Fruit fly (Drosophila melanogaster) whole organism, prepupa: Measurements from ENCODE around the gene Eo.

ENCODE experiments used
- Blimp-1 ChIP-seq: fragments of 200-800 bp; sonication (Bioruptor generic); optimal IDR thresholded peaks from 3 replicates; lab custom pipeline; 2017; ENCODE audit warnings: missing biosample characterization, missing genetic modification characterization, mild to moderate bottlenecking, moderate library complexity, missing genetic modification reagents
- CG10631 ChIP-seq: fragments of 200-800 bp; sonication (Bioruptor generic); optimal IDR thresholded peaks from 2 replicates; lab custom pipeline; 2016; ENCODE audit warnings: missing biosample characterization, missing genetic modification characterization
- CG10669 ChIP-seq: fragments of 200-800 bp; sonication (Bioruptor generic); optimal IDR thresholded peaks from 3 replicates; lab custom pipeline; 2018; ENCODE audit warnings: missing biosample characterization, mild to moderate bottlenecking, missing genetic modification characterization, moderate library complexity
- CG11294 ChIP-seq: fragments of 200-800 bp; sonication (Bioruptor generic); IDR thresholded peaks from 2 replicates; pipeline ENCODE4 v1.3.6; 2022; ENCODE audit warnings: missing biosample characterization, missing genetic modification characterization
- CG11762 ChIP-seq: fragments of 200-800 bp; sonication (Bioruptor generic); optimal IDR thresholded peaks from 3 replicates; lab custom pipeline; 2016; ENCODE audit warnings: missing biosample characterization, missing genetic modification characterization; ENCODE audit not compliant: insufficient read depth
- CG11902 ChIP-seq: fragments of 200-800 bp; sonication (Bioruptor generic); optimal IDR thresholded peaks from 3 replicates; lab custom pipeline; 2016; ENCODE audit warnings: missing biosample characterization, missing genetic modification characterization
- CG15336 ChIP-seq: fragments of 200-800 bp; sonication (Bioruptor generic); IDR thresholded peaks from 2 replicates; pipeline ENCODE4 v1.3.6; 2022; ENCODE audit warnings: missing biosample characterization, missing genetic modification characterization
- CG1621 ChIP-seq: fragments of 200-800 bp; sonication (Bioruptor generic); optimal IDR thresholded peaks from 3 replicates; lab custom pipeline; 2018; ENCODE audit warnings: missing biosample characterization, mild to moderate bottlenecking, missing genetic modification characterization
- CG3032 ChIP-seq: fragments of 200-800 bp; optimal IDR thresholded peaks from 2 replicates; lab custom pipeline; 2019; ENCODE audit warnings: missing biosample characterization, mild to moderate bottlenecking, missing genetic modification characterization, moderate library complexity
- CG31627 ChIP-seq: fragments of 200-800 bp; sonication (Bioruptor generic); optimal IDR thresholded peaks from 3 replicates; lab custom pipeline; 2016; ENCODE audit warnings: missing biosample characterization, missing genetic modification characterization
- CG32006 ChIP-seq: fragments of 200-800 bp; sonication (Bioruptor generic); optimal IDR thresholded peaks from 3 replicates; lab custom pipeline; 2017; ENCODE audit warnings: missing biosample characterization, mild to moderate bottlenecking, missing genetic modification characterization
- CG3919 ChIP-seq: fragments of 200-800 bp; sonication (Bioruptor generic); optimal IDR thresholded peaks from 3 replicates; lab custom pipeline; 2016; ENCODE audit warnings: missing biosample characterization, missing genetic modification characterization
- CG4318 ChIP-seq: fragments of 200-800 bp; sonication (Bioruptor generic); optimal IDR thresholded peaks from 3 replicates; lab custom pipeline; 2017; ENCODE audit warnings: missing biosample characterization, mild to moderate bottlenecking, missing genetic modification characterization
- CG6163 ChIP-seq: fragments of 200-800 bp; sonication (Bioruptor generic); IDR thresholded peaks from 3 replicates; pipeline ENCODE4 v1.3.6; 2022; ENCODE audit warnings: missing biosample characterization, missing genetic modification characterization
- CG6276 ChIP-seq: fragments of 200-800 bp; sonication (Bioruptor generic); optimal IDR thresholded peaks from 2 replicates; lab custom pipeline; 2017; ENCODE audit warnings: missing biosample characterization, mild to moderate bottlenecking, missing genetic modification characterization
- CG6792 ChIP-seq: fragments of 200-800 bp; sonication (Bioruptor generic); optimal IDR thresholded peaks from 3 replicates; lab custom pipeline; 2016; ENCODE audit warnings: missing biosample characterization, missing genetic modification characterization
- CG6808 ChIP-seq: fragments of 200-800 bp; sonication (Bioruptor generic); optimal IDR thresholded peaks from 3 replicates; lab custom pipeline; 2017; ENCODE audit warnings: missing biosample characterization, missing genetic modification characterization, mild to moderate bottlenecking, moderate library complexity, missing genetic modification reagents
- CG6854 ChIP-seq: fragments of 200-800 bp; sonication (Bioruptor generic); optimal IDR thresholded peaks from 2 replicates; lab custom pipeline; 2017; ENCODE audit warnings: missing biosample characterization, mild to moderate bottlenecking, missing genetic modification characterization
- CG7368 ChIP-seq: fragments of 200-800 bp; sonication (Bioruptor generic); optimal IDR thresholded peaks from 3 replicates; lab custom pipeline; 2016; ENCODE audit warnings: missing biosample characterization, missing genetic modification characterization
- CG8119 ChIP-seq: fragments of 200-800 bp; sonication (Bioruptor generic); IDR thresholded peaks from 3 replicates; pipeline ENCODE4 v1.3.6; 2022; ENCODE audit warnings: missing biosample characterization, missing genetic modification characterization
- CG8319 ChIP-seq: fragments of 200-800 bp; sonication (Bioruptor generic); optimal IDR thresholded peaks from 3 replicates; lab custom pipeline; 2016; ENCODE audit warnings: missing biosample characterization, missing genetic modification characterization
- CG8632 ChIP-seq: fragments of 200-800 bp; sonication (Bioruptor generic); optimal IDR thresholded peaks from 3 replicates; lab custom pipeline; 2016; ENCODE audit warnings: missing biosample characterization, missing genetic modification characterization
- Eip75B ChIP-seq: fragments of 200-800 bp; sonication (Bioruptor generic); optimal IDR thresholded peaks from 3 replicates; lab custom pipeline; 2016; ENCODE audit warnings: missing biosample characterization, missing genetic modification characterization
- Eip78C ChIP-seq: fragments of 200-800 bp; sonication (Bioruptor generic); peaks from one replicate; lab custom pipeline; 2016; ENCODE audit warnings: missing biosample characterization, missing genetic modification characterization
- Eip93F ChIP-seq: fragments of 200-800 bp; sonication (Bioruptor generic); optimal IDR thresholded peaks from 2 replicates; lab custom pipeline; 2016; ENCODE audit warnings: missing biosample characterization, mild to moderate bottlenecking, missing genetic modification characterization
- Ets96B ChIP-seq: fragments of 200-800 bp; optimal IDR thresholded peaks from 2 replicates; lab custom pipeline; 2019; ENCODE audit warnings: missing biosample characterization, mild to moderate bottlenecking, missing genetic modification characterization, moderate library complexity
- Lpt ChIP-seq: fragments of 200-800 bp; sonication (Bioruptor generic); optimal IDR thresholded peaks from 3 replicates; lab custom pipeline; 2016; ENCODE audit warnings: missing biosample characterization, missing genetic modification characterization
- Met ChIP-seq: fragments of 200-800 bp; sonication (Bioruptor generic); optimal IDR thresholded peaks from 3 replicates; lab custom pipeline; 2016; ENCODE audit warnings: missing biosample characterization, missing genetic modification characterization
- OdsH ChIP-seq: fragments of 200-800 bp; sonication (Bioruptor generic); optimal IDR thresholded peaks from 3 replicates; lab custom pipeline; 2016; ENCODE audit warnings: missing biosample characterization, missing genetic modification characterization
- Smox ChIP-seq: fragments of 200-800 bp; sonication (Bioruptor generic); optimal IDR thresholded peaks from 3 replicates; lab custom pipeline; 2016; ENCODE audit warnings: missing biosample characterization, missing genetic modification characterization
- Sox102F ChIP-seq: fragments of 200-800 bp; sonication (Bioruptor generic); optimal IDR thresholded peaks from 2 replicates; lab custom pipeline; 2016; ENCODE audit warnings: missing biosample characterization, mild to moderate bottlenecking, missing genetic modification characterization
- Sox15 ChIP-seq: fragments of 200-800 bp; sonication (Bioruptor generic); optimal IDR thresholded peaks from 3 replicates; lab custom pipeline; 2016; ENCODE audit warnings: missing biosample characterization, missing genetic modification characterization
- achi ChIP-seq: fragments of 200-800 bp; sonication (Bioruptor generic); optimal IDR thresholded peaks from 3 replicates; lab custom pipeline; 2016; ENCODE audit warnings: missing biosample characterization, missing genetic modification characterization
- acj6 ChIP-seq: fragments of 200-800 bp; sonication (Bioruptor generic); optimal IDR thresholded peaks from 3 replicates; lab custom pipeline; 2016; ENCODE audit warnings: missing biosample characterization, missing genetic modification characterization
- dac ChIP-seq: fragments of 200-800 bp; sonication (Bioruptor generic); optimal IDR thresholded peaks from 2 replicates; lab custom pipeline; 2017; ENCODE audit warnings: missing biosample characterization, mild to moderate bottlenecking, missing genetic modification characterization
- dsx ChIP-seq: fragments of 200-800 bp; optimal IDR thresholded peaks from 3 replicates; lab custom pipeline; 2019; ENCODE audit warnings: missing biosample characterization, mild to moderate bottlenecking, missing genetic modification characterization, moderate library complexity; ENCODE audit not compliant: poor library complexity, severe bottlenecking
- eg ChIP-seq: fragments of 200-800 bp; sonication (Bioruptor generic); IDR thresholded peaks from 3 replicates; pipeline ENCODE4 v1.3.6; 2022; ENCODE audit warnings: missing biosample characterization, missing genetic modification characterization
- fd59A ChIP-seq: fragments of 200-800 bp; sonication (Bioruptor generic); optimal IDR thresholded peaks from 2 replicates; lab custom pipeline; 2017; ENCODE audit warnings: missing biosample characterization, mild to moderate bottlenecking, missing genetic modification characterization, missing genetic modification reagents
- fd85E ChIP-seq: fragments of 200-800 bp; sonication (Bioruptor generic); optimal IDR thresholded peaks from 3 replicates; lab custom pipeline; 2016; ENCODE audit warnings: missing biosample characterization, missing genetic modification characterization
- fkh ChIP-seq: fragments of 200-800 bp; sonication (Bioruptor generic); optimal IDR thresholded peaks from 3 replicates; lab custom pipeline; 2017; ENCODE audit warnings: missing biosample characterization, mild to moderate bottlenecking, missing genetic modification characterization, moderate library complexity
- lz ChIP-seq: fragments of 200-800 bp; sonication (Bioruptor generic); optimal IDR thresholded peaks from 3 replicates; lab custom pipeline; 2016; ENCODE audit warnings: missing biosample characterization, missing genetic modification characterization
- net ChIP-seq: fragments of 200-800 bp; sonication (Bioruptor generic); optimal IDR thresholded peaks from 3 replicates; lab custom pipeline; 2016; ENCODE audit warnings: missing biosample characterization, missing genetic modification characterization
- pdm3 ChIP-seq: fragments of 200-800 bp; sonication (Bioruptor generic); optimal IDR thresholded peaks from 3 replicates; lab custom pipeline; 2016; ENCODE audit warnings: missing biosample characterization, missing genetic modification characterization
- salr ChIP-seq, 2 experiments: fragments of 200-800 bp; sonication (Bioruptor generic); optimal IDR thresholded peaks; 3 replicates each; lab custom pipeline; 2016 to 2018; ENCODE audit warnings: missing biosample characterization in 2 of 2, missing genetic modification characterization in 2 of 2, mild to moderate bottlenecking in 1 of 2
- spab ChIP-seq: fragments of 200-800 bp; sonication (Bioruptor generic); optimal IDR thresholded peaks from 2 replicates; lab custom pipeline; 2017; ENCODE audit warnings: missing biosample characterization, mild to moderate bottlenecking, missing genetic modification characterization, missing genetic modification reagents
- svp ChIP-seq: fragments of 200-800 bp; sonication (Bioruptor generic); peaks from one replicate; lab custom pipeline; 2016; ENCODE audit warnings: missing biosample characterization, missing genetic modification characterization
- topi ChIP-seq: fragments of 200-800 bp; sonication (Bioruptor generic); optimal IDR thresholded peaks from 3 replicates; lab custom pipeline; 2016; ENCODE audit warnings: missing biosample characterization, missing genetic modification characterization

The Eo gene

DNA sequence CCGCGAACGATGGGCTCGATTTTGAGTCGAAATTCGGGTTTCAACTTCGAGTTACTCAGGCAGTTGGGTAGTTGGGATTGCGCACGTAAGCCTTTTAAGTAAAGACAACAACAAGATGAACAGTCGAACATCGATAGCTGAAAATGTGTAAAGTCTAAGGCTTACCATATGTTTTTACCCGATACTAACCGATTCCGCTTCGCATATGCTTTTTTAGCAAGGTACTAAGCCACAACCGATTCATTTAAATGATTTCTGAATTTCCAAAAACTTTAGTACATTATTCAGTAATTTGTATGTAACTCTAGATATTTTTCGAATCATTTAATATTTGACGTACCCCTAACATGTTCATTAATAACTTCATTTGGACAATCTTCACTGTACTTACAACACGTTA, 21.0 kb downstream of the Eo start (continued):
- no peak for TF ChIP-seq CG3032 (tag; lab: Kevin White, UChicago)
- peak; percentile 78 for TF ChIP-seq CG32006 (GFP tag; lab: Kevin White, UChicago)
- peak; percentile 27 for TF ChIP-seq CG10631 (GFP tag; lab: Kevin White, UChicago)
- peak; percentile 77 for TF ChIP-seq CG8119 (GFP tag; lab: Robert Waterston, UW)
- TF ChIP-seq CG4318 (GFP tag; lab: Kevin White, UChicago) = peak; percentile 46
- TF ChIP-seq OdsH (GFP tag; lab: Kevin White, UChicago) = peak; percentile 76
- TF ChIP-seq CG6276 (GFP tag; lab: Kevin White, UChicago) = peak; percentile 62
- peak; percentile 65 for TF ChIP-seq acj6 (GFP tag; lab: Kevin White, UChicago)

DNA sequence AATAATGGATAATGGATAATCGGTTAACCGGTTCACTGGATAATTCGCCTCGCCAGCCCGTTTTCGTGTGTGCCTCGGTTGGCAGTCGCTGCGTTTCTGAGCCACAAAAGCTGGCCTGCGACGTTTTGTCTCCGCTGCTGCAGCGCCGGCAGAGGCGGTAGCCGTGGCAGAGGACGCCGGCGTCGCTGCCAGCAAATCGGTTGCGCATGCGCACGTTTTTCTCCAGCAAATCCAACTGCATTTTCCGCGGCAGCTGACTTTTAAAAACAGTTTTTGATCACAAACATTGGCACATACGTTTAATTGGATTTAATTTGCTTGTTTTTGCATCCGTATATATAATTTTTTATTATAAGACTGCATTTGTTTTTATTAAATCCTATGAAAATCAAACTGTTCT, 21.8 kb downstream of the Eo start, which contains the start of gene CG9514:
Gene CG9514 (minus strand): TSS at position 101 of the 400 bp plus-strand sequence.
- TF ChIP-seq CG11762 (no peak), fd59A (GFP tag; lab: Kevin White, UChicago) (no peak), CG6854 (GFP tag; lab: Kevin White, UChicago) (no peak)

DNA sequence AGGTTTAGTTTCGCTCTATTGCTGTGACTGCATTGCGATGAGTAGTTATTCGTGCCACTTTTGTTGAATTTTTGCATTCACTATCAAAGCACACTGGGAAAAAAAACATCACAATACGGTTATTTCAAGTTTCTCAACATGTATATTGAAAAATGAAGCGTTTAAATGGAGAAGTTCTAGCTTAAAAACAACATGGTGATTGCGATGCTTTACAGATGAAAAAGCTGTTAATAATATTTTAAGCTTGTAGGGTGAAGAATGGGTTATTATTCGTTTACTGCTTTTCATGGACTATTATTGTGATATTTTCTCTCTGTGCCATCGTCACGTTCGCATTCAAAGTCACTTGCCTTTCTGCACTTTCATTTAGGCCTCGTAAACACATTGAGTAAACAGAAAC, 22.3 kb downstream of the Eo start:
- TF ChIP-seq Met (GFP tag; lab: Kevin White, UChicago) (no peak), salr (GFP tag; optimal IDR thresholded peaks at IDR 0.05; lab: Kevin White, UChicago) (no peak), CG11294 (no peak), CG6276 (GFP tag; lab: Kevin White, UChicago) (peak; percentile 39), CG11902 (no peak), CG31627 (GFP tag; lab: Kevin White, UChicago) (no peak), fkh (GFP tag; lab: Kevin White, UChicago) (no peak), Smox (GFP tag; lab: Kevin White, UChicago) (no peak), CG4318 (GFP tag; lab: Kevin White, UChicago) (no peak), OdsH (GFP tag; lab: Kevin White, UChicago) (no peak), Ets96B (no peak), CG8319 (GFP tag; lab: Kevin White, UChicago) (no peak), spab (GFP tag; lab: Kevin White, UChicago) (no peak), CG3919 (GFP tag; lab: Kevin White, UChicago) (no peak), CG10669 (GFP tag; lab: Kevin White, UChicago) (no peak), dsx (GFP tag; lab: Kevin White, UChicago) (no peak), dac (GFP tag; lab: Kevin White, UChicago) (no peak), Blimp-1 (GFP tag; lab: Kevin White, UChicago) (no peak), Sox15 (GFP tag; lab: Kevin White, UChicago) (no peak), Eip78C (GFP tag; lab: Kevin White, UChicago) (peak; percentile 68), CG15336 (GFP tag; lab: Robert Waterston, UW) (peak; percentile 32; the same call in 1 of the 2 replicates), eg (0 out of 3 replicates have a peak, but pooled peaks have one; percentile 19), topi (GFP tag; lab: Kevin White, UChicago) (no peak), CG6163 (no peak), CG6808 (GFP tag; lab: Kevin White, UChicago) (no peak), achi (GFP tag; lab: Kevin White, UChicago) (no peak), lz (no peak), CG11762 (no peak), CG1621 (tag; lab: Kevin White, UChicago) (no peak), fd85E (GFP tag; lab: Kevin White, UChicago) (no peak), pdm3 (GFP tag; lab: Kevin White, UChicago) (no peak), CG32006 (GFP tag; lab: Kevin White, UChicago) (peak; percentile 57), Eip93F (GFP tag; lab: Kevin White, UChicago) (no peak), CG7368 (GFP tag; lab: Kevin White, UChicago) (no peak), CG8632 (GFP tag; lab: Kevin White, UChicago) (no peak), CG6854 (GFP tag; lab: Kevin White, UChicago) (no peak), acj6 (GFP tag; lab: Kevin White, UChicago) (no peak), net (GFP tag; lab: Kevin White, UChicago) (no peak), svp (GFP tag; lab: Kevin White, UChicago) (no peak), Eip75B (GFP tag; lab: Kevin White, UChicago) (no peak), Sox102F (GFP tag; lab: Kevin White, UChicago) (no peak), CG3032 (tag; lab: Kevin White, UChicago) (no peak), CG6792 (GFP tag; lab: Kevin White, UChicago) (no peak), fd59A (GFP tag; lab: Kevin White, UChicago) (no peak), Lpt (GFP tag; lab: Kevin White, UChicago) (no peak)
